Worm (Caenorhabditis elegans) whole organism, L4 larva: ENCODE data around the gene rnp-7.
A peak's percentile ranks its signal among the peaks of the same experiment; 100 is the strongest.

Source experiments
- D1046.2 ChIP-seq: fragments of 200-800 bp; sonication (Bioruptor generic); IDR thresholded peaks from 2 replicates; pipeline ENCODE4 v1.3.6; 2022; ENCODE audit warnings: missing genetic modification characterization, missing compliant biosample characterization
- F10B5.3 ChIP-seq: sonication (generic microtip); optimal IDR thresholded peaks from 2 replicates; lab custom pipeline; 2016; ENCODE audit warnings: mild to moderate bottlenecking, missing genetic modification characterization, missing compliant biosample characterization
- F49E8.2 ChIP-seq: sonication (generic microtip); optimal IDR thresholded peaks from 2 replicates; lab custom pipeline; 2016; ENCODE audit warnings: missing compliant biosample characterization, mild to moderate bottlenecking, missing genetic modification characterization, borderline replicate concordance
- T20F7.1 ChIP-seq: fragments of 200-800 bp; sonication (Bioruptor generic); optimal IDR thresholded peaks from 2 replicates; lab custom pipeline; 2018; ENCODE audit warnings: mild to moderate bottlenecking, missing genetic modification characterization, missing compliant biosample characterization
- T26A8.4 ChIP-seq: fragments of 200-800 bp; sonication (Bioruptor generic); IDR thresholded peaks from 2 replicates; pipeline ENCODE4 v1.3.6; 2022; ENCODE audit warnings: missing genetic modification characterization, missing compliant biosample characterization
- Y48G9A.11 ChIP-seq: fragments of 200-800 bp; sonication (Bioruptor generic); IDR thresholded peaks from 2 replicates; pipeline ENCODE4 v1.3.6; 2022; ENCODE audit warnings: missing genetic modification reagents, missing genetic modification characterization, missing compliant biosample characterization
- aha-1 ChIP-seq: fragments of 150-350 bp; peaks from one replicate; lab custom pipeline; 2014; ENCODE audit warnings: missing biosample characterization, missing genetic modification characterization
- ama-1 ChIP-seq: fragments of 150-350 bp; optimal IDR thresholded peaks from 2 replicates; lab custom pipeline; 2014; ENCODE audit warnings: inconsistent platforms, mixed read lengths
- arid-1 ChIP-seq: fragments of 200-800 bp; sonication (Bioruptor generic); conservative IDR thresholded peaks from 2 replicates; pipeline ENCODE4 v1.3.6; 2022; ENCODE audit warnings: missing genetic modification reagents, missing genetic modification characterization, missing compliant biosample characterization
- cey-2 ChIP-seq: sonication (generic microtip); optimal IDR thresholded peaks from 3 replicates; lab custom pipeline; 2017; ENCODE audit warnings: missing genetic modification characterization, mild to moderate bottlenecking, missing compliant biosample characterization, antibody characterized with exemption, borderline replicate concordance; ENCODE audit not compliant: insufficient read depth
- daf-16 ChIP-seq, 3 experiments: sonication (generic microtip); optimal IDR thresholded peaks; 2 replicates each; lab custom pipeline; 2016 to 2017; ENCODE audit warnings: missing genetic modification characterization in 3 of 3, missing genetic modification reagents in 3 of 3, mild to moderate bottlenecking in 2 of 3, missing compliant biosample characterization in 2 of 3, missing biosample characterization in 1 of 3, moderate library complexity in 1 of 3
- daf-19 ChIP-seq: fragments of 200-800 bp; sonication (Bioruptor generic); conservative IDR thresholded peaks from 2 replicates; pipeline ENCODE4 v1.3.6; 2022; ENCODE audit warnings: missing genetic modification characterization, missing compliant biosample characterization
- dmd-8 ChIP-seq: fragments of 200-800 bp; sonication (Bioruptor generic); IDR thresholded peaks from 2 replicates; pipeline ENCODE4 v1.3.6; 2022; ENCODE audit warnings: missing genetic modification characterization, missing compliant biosample characterization
- dpl-1 ChIP-seq: fragments of 150-350 bp; optimal IDR thresholded peaks from 2 replicates; lab custom pipeline; 2014; ENCODE audit warnings: missing biosample characterization, missing genetic modification reagents, missing genetic modification characterization
- duxl-1 ChIP-seq: sonication (generic microtip); optimal IDR thresholded peaks from 2 replicates; lab custom pipeline; 2016; ENCODE audit warnings: mild to moderate bottlenecking, missing genetic modification characterization, moderate library complexity, missing compliant biosample characterization; ENCODE audit not compliant: poor library complexity
- dve-1 ChIP-seq: sonication (generic microtip); optimal IDR thresholded peaks from 2 replicates; lab custom pipeline; 2017; ENCODE audit warnings: antibody characterized with exemption, mild to moderate bottlenecking, missing genetic modification characterization, missing compliant biosample characterization; ENCODE audit not compliant: insufficient read depth
- egl-43 ChIP-seq: fragments of 200-800 bp; sonication (Bioruptor generic); IDR thresholded peaks from 2 replicates; pipeline ENCODE4 v1.3.6; 2022; ENCODE audit warnings: missing genetic modification reagents, missing genetic modification characterization, missing compliant biosample characterization
- gei-8 ChIP-seq: fragments of 200-800 bp; sonication (Bioruptor generic); optimal IDR thresholded peaks from 2 replicates; lab custom pipeline; 2018; ENCODE audit warnings: mild to moderate bottlenecking, missing genetic modification characterization, missing compliant biosample characterization
- hlh-11 ChIP-seq: fragments of 200-800 bp; sonication (Bioruptor generic); optimal IDR thresholded peaks from 2 replicates; lab custom pipeline; 2018; ENCODE audit warnings: mild to moderate bottlenecking, missing genetic modification characterization, missing compliant biosample characterization
- hlh-30 ChIP-seq: sonication (generic microtip); optimal IDR thresholded peaks from 2 replicates; lab custom pipeline; 2017; ENCODE audit warnings: antibody characterized with exemption, mild to moderate bottlenecking, missing genetic modification characterization, missing compliant biosample characterization; ENCODE audit not compliant: insufficient read depth
- jun-1 ChIP-seq: fragments of 150-350 bp; optimal IDR thresholded peaks from 2 replicates; lab custom pipeline; 2014; ENCODE audit warnings: missing biosample characterization, missing genetic modification reagents, missing genetic modification characterization
- lin-38 ChIP-seq: fragments of 200-800 bp; sonication (Bioruptor generic); IDR thresholded peaks from 2 replicates; pipeline ENCODE4 v1.3.6; 2022; ENCODE audit warnings: missing genetic modification reagents, missing genetic modification characterization, missing compliant biosample characterization
- lin-39 ChIP-seq: fragments of 150-350 bp; optimal IDR thresholded peaks from 2 replicates; lab custom pipeline; 2014; ENCODE audit warnings: missing biosample characterization, missing genetic modification reagents, missing genetic modification characterization
- lir-3 ChIP-seq: sonication (generic microtip); optimal IDR thresholded peaks from 2 replicates; lab custom pipeline; 2016; ENCODE audit warnings: mild to moderate bottlenecking, missing genetic modification characterization, missing compliant biosample characterization
- lsy-2 ChIP-seq, 2 experiments: fragments of 150-350 bp in 1 of 2; sonication (generic microtip) in 1 of 2; optimal IDR thresholded peaks; 2 replicates each; lab custom pipeline; 2014 to 2017; ENCODE audit warnings: missing biosample characterization in 2 of 2, missing genetic modification characterization in 2 of 2
- mdt-29 ChIP-seq: fragments of 200-800 bp; sonication (Bioruptor generic); IDR thresholded peaks from 2 replicates; pipeline ENCODE4 v1.3.6; 2022; ENCODE audit warnings: missing genetic modification reagents, missing genetic modification characterization, missing compliant biosample characterization
- mes-2 ChIP-seq: sonication (generic microtip); optimal IDR thresholded peaks from 2 replicates; lab custom pipeline; 2016; ENCODE audit warnings: missing genotype, mild to moderate bottlenecking, missing genetic modification characterization, missing compliant biosample characterization; ENCODE audit not compliant: poor library complexity, severe bottlenecking
- mxl-3 ChIP-seq: fragments of 200-800 bp; sonication (Bioruptor generic); optimal IDR thresholded peaks from 2 replicates; lab custom pipeline; 2018; ENCODE audit warnings: mild to moderate bottlenecking, missing genetic modification characterization, missing compliant biosample characterization
- nhr-102 ChIP-seq: sonication (generic microtip); optimal IDR thresholded peaks from 2 replicates; lab custom pipeline; 2016; ENCODE audit warnings: mild to moderate bottlenecking, missing genetic modification characterization, moderate library complexity, missing compliant biosample characterization
- nhr-11 ChIP-seq: fragments of 150-350 bp; optimal IDR thresholded peaks from 2 replicates; lab custom pipeline; 2014; ENCODE audit warnings: missing biosample characterization, missing genetic modification characterization
- nhr-111 ChIP-seq: fragments of 200-800 bp; sonication (Bioruptor generic); optimal IDR thresholded peaks from 2 replicates; lab custom pipeline; 2018; ENCODE audit warnings: mild to moderate bottlenecking, missing genetic modification characterization, missing compliant biosample characterization
- nhr-237 ChIP-seq: sonication (generic microtip); optimal IDR thresholded peaks from 2 replicates; lab custom pipeline; 2017; ENCODE audit warnings: missing biosample characterization, missing genetic modification characterization
- nhr-25 ChIP-seq: sonication (generic microtip); optimal IDR thresholded peaks from 2 replicates; lab custom pipeline; 2017; ENCODE audit warnings: missing genetic modification characterization, mild to moderate bottlenecking, missing compliant biosample characterization, antibody characterized with exemption, moderate library complexity, borderline replicate concordance; ENCODE audit not compliant: insufficient read depth
- nhr-6 ChIP-seq: fragments of 150-350 bp; optimal IDR thresholded peaks from 2 replicates; lab custom pipeline; 2014; ENCODE audit warnings: missing biosample characterization, missing genetic modification characterization
- skn-1 ChIP-seq: fragments of 150-350 bp; optimal IDR thresholded peaks from 2 replicates; lab custom pipeline; 2014; ENCODE audit warnings: missing biosample characterization, missing genetic modification characterization
- snpc-1.2 ChIP-seq: fragments of 200-800 bp; sonication (Bioruptor generic); IDR thresholded peaks from 2 replicates; pipeline ENCODE4 v1.3.6; 2022; ENCODE audit warnings: missing genetic modification reagents, missing genetic modification characterization, missing compliant biosample characterization
- snpc-4 ChIP-seq: fragments of 150-350 bp; optimal IDR thresholded peaks from 2 replicates; lab custom pipeline; 2014; ENCODE audit warnings: missing biosample characterization, missing genetic modification characterization
- tag-97 ChIP-seq: fragments of 200-800 bp; sonication (Bioruptor generic); IDR thresholded peaks from 2 replicates; pipeline ENCODE4 v1.3.6; 2022; ENCODE audit warnings: missing genetic modification characterization, missing compliant biosample characterization
- tra-1 ChIP-seq: fragments of 200-800 bp; sonication (Bioruptor generic); IDR thresholded peaks from 2 replicates; pipeline ENCODE4 v1.3.6; 2022; ENCODE audit warnings: missing genetic modification reagents, missing genetic modification characterization, missing compliant biosample characterization
- unc-130 ChIP-seq: sonication (generic microtip); optimal IDR thresholded peaks from 2 replicates; lab custom pipeline; 2016; ENCODE audit warnings: missing genetic modification reagents, missing genetic modification characterization, missing compliant biosample characterization
- zip-2 ChIP-seq: fragments of 150-350 bp; optimal IDR thresholded peaks from 2 replicates; lab custom pipeline; 2014; ENCODE audit warnings: missing biosample characterization, missing genetic modification characterization

The rnp-7 gene

DNA sequence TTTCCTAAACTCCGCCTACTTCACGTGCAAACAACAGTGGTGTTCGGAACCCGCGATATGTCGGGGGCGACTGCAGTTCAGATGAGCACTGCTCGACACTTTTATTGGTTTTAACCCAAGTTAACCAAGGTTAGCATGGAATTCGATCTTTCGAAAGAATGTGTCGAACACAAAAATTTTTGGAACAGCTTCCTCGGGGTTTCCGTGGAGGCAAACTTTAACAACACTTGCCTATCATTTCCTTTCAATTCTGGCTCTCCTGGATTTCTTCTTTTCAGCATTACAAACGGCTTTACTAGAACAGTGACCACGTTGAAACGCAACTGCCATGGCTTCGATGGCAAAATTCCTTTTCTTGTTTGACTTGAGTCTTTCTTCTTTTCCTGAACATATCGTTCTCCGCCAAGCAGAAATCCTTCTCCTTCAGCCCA lies 19.7 kb downstream of the rnp-7 start (continued):
- TF ChIP-seq T26A8.4 (GFP tag; lab: Robert Waterston, UW) (peak; percentile 91), zip-2 (peak; percentile 42), cey-2 (tag; lab: Kevin White, UChicago) (no peak), jun-1 (tag; lab: Kevin White, UChicago) (no peak), hlh-11 (tag; lab: Kevin White, UChicago) (peak; percentile 73), nhr-111 (GFP tag; lab: Kevin White, UChicago) (peak; percentile 17), lin-39 (no peak), mxl-3 (GFP tag; lab: Kevin White, UChicago) (peak; percentile 68), daf-16 (GFP tag; optimal IDR thresholded peaks at IDR 0.05; lab: Kevin White, UChicago) (peak; percentile 50 to 53), daf-16 (tag; optimal IDR thresholded peaks at IDR 0.05; lab: Kevin White, UChicago) (peak; percentile 78)

DNA sequence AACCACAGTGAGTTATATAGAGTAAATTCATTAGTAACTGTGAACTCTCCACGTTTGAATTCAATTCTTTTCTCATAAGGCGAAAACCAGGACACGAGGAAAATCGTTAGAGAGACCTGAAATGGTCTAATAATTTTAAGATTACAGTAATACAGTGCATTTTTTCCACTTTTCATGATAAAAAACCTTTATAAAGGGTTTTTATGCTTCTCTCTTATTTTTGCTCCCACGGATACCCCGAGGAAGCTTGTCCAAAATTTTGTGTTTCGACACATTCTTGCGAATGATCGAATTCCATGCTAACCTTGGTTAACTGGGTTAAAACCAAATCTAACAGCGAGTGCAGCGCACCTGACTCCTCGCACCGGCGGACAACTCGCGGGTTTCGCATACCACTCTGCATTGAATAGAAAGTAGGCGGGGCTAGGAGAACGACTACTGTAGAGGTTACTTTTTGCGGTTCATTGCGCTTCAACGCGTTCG lies 20.7 kb downstream of the rnp-7 start:
- TF ChIP-seq nhr-6 (tag; lab: Kevin White, UChicago) (no peak), nhr-237 (tag; lab: Kevin White, UChicago) (no peak), egl-43 (GFP tag; lab: Robert Waterston, UW) (peak; percentile 60; the same call in 1 of the 2 replicates), T20F7.1 (no peak), daf-19 (0 out of 2 replicates have a peak, but pooled peaks have one; percentile 34), Y48G9A.11 (peak; percentile 68), ama-1 (lab: Kevin White, UChicago) (peak; percentile 69), T26A8.4 (GFP tag; lab: Robert Waterston, UW) (peak; percentile 88), mes-2 (tag; lab: Kevin White, UChicago) (peak; percentile 71), mdt-29 (GFP tag; lab: Robert Waterston, UW) (peak; percentile 80), skn-1 (tag; lab: Kevin White, UChicago) (no peak), nhr-102 (tag; lab: Kevin White, UChicago) (peak; percentile 57), lsy-2 (tag; optimal IDR thresholded peaks at IDR 0.05; lab: Kevin White, UChicago) (peak in 1 of 2 experiments; percentile 56), lir-3 (tag; lab: Kevin White, UChicago) (no peak), tag-97 (GFP tag; lab: Robert Waterston, UW) (no peak), lin-38 (GFP tag; lab: Robert Waterston, UW) (peak; percentile 56), F49E8.2 (tag; lab: Kevin White, UChicago) (peak; percentile 66), hlh-11 (tag; lab: Kevin White, UChicago) (peak; percentile 33), dve-1 (tag; lab: Kevin White, UChicago) (peak; percentile 28), gei-8 (GFP tag; lab: Kevin White, UChicago) (no peak), daf-16 (GFP tag; optimal IDR thresholded peaks at IDR 0.05; lab: Kevin White, UChicago) (no peak), daf-16 (tag; optimal IDR thresholded peaks at IDR 0.05; lab: Kevin White, UChicago) (peak; percentile 25), F10B5.3 (tag; lab: Kevin White, UChicago) (peak; percentile 24), unc-130 (GFP tag; lab: Kevin White, UChicago) (peak; percentile 35), snpc-1.2 (GFP tag; lab: Robert Waterston, UW) (peak; percentile 50; the same call in 1 of the 2 replicates), aha-1 (tag; lab: Kevin White, UChicago) (peak; percentile 79), nhr-25 (tag; lab: Kevin White, UChicago) (no peak), dpl-1 (peak; percentile 12), D1046.2 (GFP tag; lab: Robert Waterston, UW) (no peak), hlh-30 (tag; lab: Kevin White, UChicago) (peak; percentile 32), dmd-8 (peak; percentile 68; the same call in 1 of the 2 replicates), snpc-4 (peak; percentile 82), tra-1 (GFP tag; lab: Robert Waterston, UW) (no peak), arid-1 (GFP tag; lab: Robert Waterston, UW) (peak; percentile 53), duxl-1 (tag; lab: Kevin White, UChicago) (peak; percentile 23), nhr-11 (no peak)
